Worm (Caenorhabditis elegans) whole organism, L4/young adult: Measurements from ENCODE around the gene M142.8.

Experiments used
- W03F9.2 ChIP-seq: fragments of 150-350 bp; optimal IDR thresholded peaks from 2 replicates; lab custom pipeline; 2014; ENCODE audit warnings: missing biosample characterization, missing genetic modification characterization
- dao-5 ChIP-seq: sonication (generic microtip); optimal IDR thresholded peaks from 2 replicates; lab custom pipeline; 2016; ENCODE audit warnings: missing genotype, missing genetic modification characterization, moderate library complexity, missing compliant biosample characterization
- him-1 ChIP-seq: sonication (generic microtip); optimal IDR thresholded peaks from 2 replicates; lab custom pipeline; 2016; ENCODE audit warnings: missing genotype, missing genetic modification reagents, missing genetic modification characterization, missing compliant biosample characterization

The M142.8 gene

ce11 chrIII:10933331-10933730 lies at the start of gene M142.8:
Gene M142.8, plus strand, starts transcription at chrIII:10933631.
- TF ChIP-seq dao-5, result no peak
- no peak for TF ChIP-seq him-1
- TF ChIP-seq W03F9.2 (tag; lab: Kevin White, UChicago), result no peak

DNA sequence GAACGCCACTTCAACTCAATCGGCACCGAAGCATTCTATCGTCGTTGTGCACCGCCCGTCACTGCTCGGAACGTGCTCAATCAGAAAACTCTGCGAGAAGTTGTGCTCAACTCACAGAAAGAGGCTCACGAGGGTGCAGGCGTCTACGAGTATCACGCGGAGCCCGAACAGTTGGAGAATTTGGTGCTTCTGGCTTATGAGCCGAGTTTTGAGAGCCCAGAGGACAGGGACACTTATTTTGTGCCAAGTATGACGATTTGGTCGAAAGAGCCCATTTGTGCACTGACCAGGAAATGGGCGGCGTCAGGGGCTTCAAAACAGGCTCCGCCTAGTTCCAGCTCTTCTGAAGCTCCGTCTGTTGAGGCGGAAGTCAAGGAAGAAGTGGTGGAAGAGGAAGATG lies 44.6 kb upstream of the M142.8 start:
- TF ChIP-seq dao-5 (no peak), W03F9.2 (tag; lab: Kevin White, UChicago) (no peak), him-1 (no peak)

DNA sequence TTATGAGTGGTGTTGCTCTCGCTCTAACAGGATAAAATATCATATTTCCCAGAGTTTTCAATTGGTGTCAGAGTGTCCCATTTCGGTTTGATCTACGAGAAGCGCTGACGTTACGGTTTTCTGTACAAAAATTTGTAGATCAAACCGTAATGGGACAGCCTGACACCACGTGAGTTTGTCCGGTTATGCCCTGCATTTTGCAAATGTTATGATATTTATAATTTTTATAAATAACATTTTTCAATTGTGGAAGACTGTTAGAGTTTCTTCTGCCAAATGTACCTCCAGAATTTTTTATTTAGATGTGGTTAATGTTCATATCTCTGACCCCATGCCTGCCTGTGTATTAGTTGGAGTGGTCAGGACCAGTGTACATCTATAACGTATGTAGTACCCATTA lies 39.2 kb upstream of the M142.8 start, which contains the start of gene fbxb-87:
Gene fbxb-87 (plus strand): TSS at position 301 of the 400 bp plus-strand sequence.
- no peak for TF ChIP-seq him-1
- TF ChIP-seq W03F9.2 (tag; lab: Kevin White, UChicago), result no peak
- no peak for TF ChIP-seq dao-5

- TF ChIP-seq W03F9.2 (tag; lab: Kevin White, UChicago) (peak; percentile 38), him-1 (no peak)
Observed at ce11 chrIII:10895817-10896413, 37.5 kb upstream of the M142.8 start, which contains the start of gene com-1. Gene com-1, plus strand, starts transcription at chrIII:10896363.

DNA sequence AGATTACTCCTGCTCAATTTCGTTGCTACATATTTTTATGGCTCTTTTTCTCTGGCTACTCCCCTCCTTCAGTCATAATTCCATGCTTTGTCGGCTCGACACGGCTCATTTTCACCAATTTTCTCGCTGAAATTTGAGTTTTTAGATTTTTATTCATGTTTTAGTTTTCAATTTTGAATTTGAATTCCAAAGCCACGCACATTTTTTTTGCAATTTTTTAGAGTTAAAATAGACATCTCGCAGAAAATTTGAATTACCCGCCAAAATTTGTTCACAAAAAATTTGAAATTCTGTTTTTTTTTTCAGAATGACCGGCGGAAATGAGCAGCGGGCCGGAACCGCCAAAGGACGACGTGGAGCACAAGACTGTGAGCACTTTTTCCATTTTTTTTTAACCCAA lies 31.1 kb upstream of the M142.8 start, which contains the start of gene unc-119:
Gene unc-119 (plus strand): TSS at position 301 of the 400 bp plus-strand sequence.
- no peak for TF ChIP-seq dao-5
- no peak for TF ChIP-seq W03F9.2 (tag; lab: Kevin White, UChicago)
- no peak for TF ChIP-seq him-1

ce11 chrIII:10903009-10903609 lies 30.3 kb upstream of the M142.8 start:
- no peak for TF ChIP-seq dao-5
- no peak for TF ChIP-seq him-1
- TF ChIP-seq W03F9.2 (tag; lab: Kevin White, UChicago), result no peak

DNA sequence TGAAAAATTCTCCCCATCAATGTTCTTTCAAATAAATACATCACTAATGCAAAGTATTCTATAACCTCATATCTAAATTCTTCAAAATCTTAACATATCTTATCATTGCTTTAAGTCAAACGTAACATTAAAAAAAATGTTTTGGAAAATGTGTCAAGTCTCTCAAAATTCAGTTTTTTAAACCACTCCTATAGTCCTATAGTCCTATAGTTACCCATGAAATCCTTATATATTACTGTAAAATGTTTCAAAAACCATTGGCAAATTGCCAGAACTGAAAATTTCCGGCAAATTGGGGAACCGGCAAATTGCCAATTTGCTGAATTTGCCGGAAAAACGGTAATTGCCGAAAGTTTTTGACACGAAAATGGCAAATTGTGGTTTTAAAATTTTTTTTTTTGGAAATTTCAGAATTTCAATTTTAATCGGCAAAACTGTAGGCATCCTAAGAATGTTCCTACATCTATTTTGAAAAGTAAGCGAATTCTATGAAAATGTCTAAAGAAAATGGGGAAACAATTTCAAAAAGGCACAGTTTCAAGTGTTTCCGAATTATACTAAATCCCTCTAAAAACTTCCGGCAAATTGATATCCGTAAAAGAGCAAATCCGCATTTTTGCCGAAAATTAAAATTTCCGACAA lies 29.0 kb upstream of the M142.8 start:
- TF ChIP-seq dao-5 (no peak), W03F9.2 (tag; lab: Kevin White, UChicago) (no peak), him-1 (no peak)

DNA sequence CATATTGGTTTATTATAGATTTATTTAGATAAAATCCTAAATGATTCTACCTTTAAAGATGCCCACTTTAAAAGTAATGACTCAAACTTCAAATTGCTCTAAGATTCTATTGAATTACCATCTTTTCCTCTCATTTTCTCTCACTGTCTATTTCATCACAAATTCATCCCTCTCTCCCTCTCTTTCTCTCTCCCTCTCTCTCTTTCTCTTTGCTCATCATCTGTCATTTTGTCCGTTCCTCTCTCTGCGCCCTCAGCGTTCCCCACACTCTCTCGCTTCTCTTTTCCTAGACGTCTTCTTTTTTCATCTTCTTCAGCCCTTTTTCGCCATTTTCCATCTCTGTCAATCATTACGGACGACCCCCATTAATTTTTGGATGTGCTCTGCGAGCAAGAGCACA lies 28.3 kb upstream of the M142.8 start:
- no peak for TF ChIP-seq W03F9.2 (tag; lab: Kevin White, UChicago)
- no peak for TF ChIP-seq dao-5
- no peak for TF ChIP-seq him-1

DNA sequence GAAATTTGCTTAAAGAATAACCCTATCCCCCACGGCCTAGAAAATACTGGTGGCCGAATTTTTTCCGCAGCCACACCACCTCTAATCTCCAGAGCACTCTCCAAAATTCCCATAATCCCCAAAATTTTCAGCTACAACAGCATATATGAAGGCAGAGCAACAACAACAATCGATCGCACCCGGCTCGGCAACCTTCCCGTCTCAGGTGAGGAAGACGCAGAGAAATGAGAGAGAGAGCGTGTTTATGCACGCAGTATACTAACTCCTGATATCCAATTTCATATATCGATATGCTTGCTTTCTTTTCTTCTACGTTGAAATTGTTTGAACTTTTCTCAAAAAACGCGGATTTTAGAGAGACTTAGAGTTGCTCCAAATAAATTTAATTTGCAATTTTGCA lies 27.1 kb upstream of the M142.8 start:
- no peak for TF ChIP-seq him-1
- no peak for TF ChIP-seq dao-5
- no peak for TF ChIP-seq W03F9.2 (tag; lab: Kevin White, UChicago)

ce11 chrIII:10907678-10908217 lies 25.7 kb upstream of the M142.8 start:
- no peak for TF ChIP-seq W03F9.2 (tag; lab: Kevin White, UChicago)
- TF ChIP-seq him-1, result no peak
- no peak for TF ChIP-seq dao-5

DNA sequence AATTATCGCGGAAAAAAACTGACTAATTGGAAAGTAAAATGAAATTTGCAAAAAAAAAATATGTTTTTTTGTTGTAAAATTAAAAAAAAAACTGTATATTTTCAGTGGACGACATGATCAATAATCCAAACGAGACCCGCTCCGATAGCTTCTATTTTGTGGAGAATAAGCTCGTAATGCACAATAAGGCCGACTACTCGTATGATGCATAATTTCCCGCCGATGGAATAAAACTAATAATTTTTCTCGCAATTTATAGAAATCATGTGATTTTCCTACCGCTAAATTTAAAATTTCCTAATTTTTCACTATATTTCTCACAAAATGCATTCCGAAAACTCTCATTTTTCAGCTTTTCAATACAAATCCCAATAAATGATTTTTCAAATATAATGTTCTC lies 24.9 kb upstream of the M142.8 start:
- TF ChIP-seq W03F9.2 (tag; lab: Kevin White, UChicago), result no peak
- TF ChIP-seq him-1, result no peak
- no peak for TF ChIP-seq dao-5

ce11 chrIII:10909166-10909565 lies 24.3 kb upstream of the M142.8 start:
- TF ChIP-seq dao-5 (no peak), him-1 (no peak), W03F9.2 (tag; lab: Kevin White, UChicago) (no peak)

DNA sequence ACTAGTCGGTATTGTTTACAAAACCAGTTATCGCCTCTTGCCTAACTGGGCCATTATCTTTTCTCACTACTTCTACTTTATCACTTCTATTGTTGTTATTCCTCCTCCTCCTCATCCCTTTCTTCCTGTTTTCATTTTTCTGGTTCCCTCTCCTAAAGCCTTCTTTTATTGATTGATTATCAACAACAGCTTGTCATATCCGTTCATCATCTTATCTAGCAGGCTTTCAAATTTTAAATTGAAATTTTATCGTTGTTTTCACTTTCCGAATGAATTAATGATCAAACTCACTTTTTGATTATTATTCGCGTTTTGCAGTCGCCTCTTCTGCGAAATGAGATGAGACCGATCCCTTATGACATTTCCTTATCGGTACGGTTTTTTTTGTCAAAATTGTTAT lies 22.3 kb upstream of the M142.8 start, which contains the start of gene cut-6:
Gene cut-6 (plus strand): TSS at position 301 of the 400 bp plus-strand sequence.
- TF ChIP-seq dao-5, result no peak
- TF ChIP-seq him-1, result no peak
- no peak for TF ChIP-seq W03F9.2 (tag; lab: Kevin White, UChicago)

DNA sequence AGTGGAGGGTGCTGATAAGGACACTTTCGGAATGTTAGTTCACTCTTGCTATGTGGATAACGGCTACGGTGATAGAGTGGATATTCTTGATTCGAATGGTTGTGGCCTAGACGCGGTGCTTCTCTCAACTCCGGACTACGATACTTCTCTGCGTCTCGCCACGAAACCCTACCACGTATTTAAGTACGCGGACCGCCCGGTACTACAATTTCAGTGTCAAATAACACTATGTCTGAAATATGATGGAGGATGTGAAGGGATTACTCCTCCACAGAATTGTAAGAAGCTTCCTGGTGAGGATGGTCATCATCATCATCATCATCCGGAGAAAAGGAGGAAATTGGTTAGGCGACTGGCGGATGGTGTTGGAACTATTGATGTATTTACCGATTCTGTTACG lies 18.5 kb upstream of the M142.8 start:
- TF ChIP-seq him-1, result no peak
- TF ChIP-seq dao-5, result no peak
- no peak for TF ChIP-seq W03F9.2 (tag; lab: Kevin White, UChicago)

ce11 chrIII:10920044-10920443 lies 13.4 kb upstream of the M142.8 start, which contains the start of gene vab-7:
Gene vab-7, plus strand, starts transcription at chrIII:10920344.
- no peak for TF ChIP-seq dao-5
- no peak for TF ChIP-seq W03F9.2 (tag; lab: Kevin White, UChicago)
- TF ChIP-seq him-1, result no peak
